Worm (Caenorhabditis elegans) whole organism, young adult: ENCODE results near the gene nurf-1.

ENCODE experiments used
- B0336.3 ChIP-seq: fragments of 200-800 bp; sonication (Bioruptor generic); IDR thresholded peaks from 2 replicates; pipeline ENCODE4 v1.3.6; 2022; ENCODE audit warnings: missing genetic modification characterization, missing compliant biosample characterization
- F10E7.11 ChIP-seq: sonication (generic microtip); optimal IDR thresholded peaks from 2 replicates; lab custom pipeline; 2017; ENCODE audit warnings: mild to moderate bottlenecking, missing genetic modification characterization, moderate library complexity, missing compliant biosample characterization
- F22D6.2 ChIP-seq: sonication (generic microtip); optimal IDR thresholded peaks from 2 replicates; lab custom pipeline; 2016; ENCODE audit warnings: mild to moderate bottlenecking, missing genetic modification characterization, missing compliant biosample characterization
- F33H1.4 ChIP-seq: fragments of 200-800 bp; sonication (Bioruptor generic); IDR thresholded peaks from 2 replicates; pipeline ENCODE4 v1.3.6; 2022; ENCODE audit warnings: missing genetic modification reagents, missing genetic modification characterization, missing compliant biosample characterization
- F37B4.10 ChIP-seq: fragments of 200-800 bp; sonication (Bioruptor generic); IDR thresholded peaks from 2 replicates; pipeline ENCODE4 v1.3.6; 2022; ENCODE audit warnings: missing genetic modification characterization, missing compliant biosample characterization
- F52B5.7 ChIP-seq: sonication (generic microtip); optimal IDR thresholded peaks from 2 replicates; lab custom pipeline; 2016; ENCODE audit warnings: mild to moderate bottlenecking, missing genetic modification characterization, missing compliant biosample characterization
- T26A5.8 ChIP-seq: sonication (generic microtip); optimal IDR thresholded peaks from 2 replicates; lab custom pipeline; 2016; ENCODE audit warnings: missing genetic modification characterization, missing compliant biosample characterization
- ama-1 ChIP-seq, 3 experiments: fragments of 150-350 bp in 1 of 3; sonication (generic microtip) in 2 of 3; optimal IDR thresholded peaks; 2 replicates each; lab custom pipeline; 2014 to 2018; ENCODE audit warnings: missing biosample characterization in 2 of 3, missing genetic modification characterization in 2 of 3, missing genetic modification reagents in 2 of 3
- attf-3 ChIP-seq: fragments of 200-800 bp; sonication (Bioruptor generic); conservative IDR thresholded peaks from 2 replicates; pipeline ENCODE4 v1.3.6; 2022; ENCODE audit warnings: missing genetic modification reagents, missing genetic modification characterization, missing compliant biosample characterization
- ceh-27 ChIP-seq: fragments of 200-800 bp; sonication (Bioruptor generic); optimal IDR thresholded peaks from 2 replicates; lab custom pipeline; 2018; ENCODE audit warnings: mild to moderate bottlenecking, missing genetic modification characterization, moderate library complexity, missing compliant biosample characterization
- ceh-91 ChIP-seq: fragments of 200-800 bp; sonication (Bioruptor generic); IDR thresholded peaks from 2 replicates; pipeline ENCODE4 v1.3.6; 2022; ENCODE audit warnings: missing genetic modification reagents, missing genetic modification characterization, missing compliant biosample characterization
- efl-1 ChIP-seq: fragments of 150-350 bp; optimal IDR thresholded peaks from 2 replicates; lab custom pipeline; 2014; ENCODE audit warnings: missing biosample characterization, missing genetic modification reagents, missing genetic modification characterization
- egl-44 ChIP-seq: fragments of 200-800 bp; sonication (Bioruptor generic); IDR thresholded peaks from 2 replicates; pipeline ENCODE4 v1.3.6; 2022; ENCODE audit warnings: missing genetic modification reagents, missing genetic modification characterization, missing compliant biosample characterization
- hlh-12 ChIP-seq: sonication (generic microtip); optimal IDR thresholded peaks from 2 replicates; lab custom pipeline; 2016; ENCODE audit warnings: missing genetic modification characterization, missing compliant biosample characterization
- hmg-20 ChIP-seq: fragments of 200-800 bp; sonication (Bioruptor generic); IDR thresholded peaks from 2 replicates; pipeline ENCODE4 v1.3.6; 2022; ENCODE audit warnings: missing genetic modification reagents, missing genetic modification characterization, missing compliant biosample characterization
- let-607 ChIP-seq, 2 experiments: fragments of 200-800 bp in 1 of 2; sonication (Bioruptor generic) in 1 of 2; sonication (generic microtip) in 1 of 2; optimal IDR thresholded peaks; 2 replicates each; lab custom pipeline; 2016 to 2018; ENCODE audit warnings: mild to moderate bottlenecking in 2 of 2, missing compliant biosample characterization in 2 of 2, missing genetic modification characterization in 2 of 2, moderate library complexity in 2 of 2, missing genotype in 1 of 2
- lsl-1 ChIP-seq: fragments of 200-800 bp; sonication (Bioruptor generic); optimal IDR thresholded peaks from 2 replicates; lab custom pipeline; 2018; ENCODE audit warnings: mild to moderate bottlenecking, missing genetic modification characterization, moderate library complexity, missing compliant biosample characterization
- madf-3 ChIP-seq: fragments of 200-800 bp; sonication (Bioruptor generic); IDR thresholded peaks from 2 replicates; pipeline ENCODE4 v1.3.6; 2022; ENCODE audit warnings: missing genetic modification reagents, missing genetic modification characterization, missing compliant biosample characterization
- madf-6 ChIP-seq: fragments of 200-800 bp; sonication (Bioruptor generic); IDR thresholded peaks from 2 replicates; pipeline ENCODE4 v1.3.6; 2022; ENCODE audit warnings: missing genetic modification reagents, missing genetic modification characterization, missing compliant biosample characterization
- madf-8 ChIP-seq: fragments of 200-800 bp; sonication (Bioruptor generic); conservative IDR thresholded peaks from 2 replicates; pipeline ENCODE4 v1.3.6; 2022; ENCODE audit warnings: missing genetic modification reagents, missing genetic modification characterization, missing compliant biosample characterization
- mcd-1 ChIP-seq: fragments of 200-800 bp; sonication (Bioruptor generic); IDR thresholded peaks from 2 replicates; pipeline ENCODE4 v1.3.6; 2022; ENCODE audit warnings: missing genetic modification reagents, missing genetic modification characterization, missing compliant biosample characterization
- mxl-1 ChIP-seq: sonication (generic microtip); optimal IDR thresholded peaks from 2 replicates; lab custom pipeline; 2016; ENCODE audit warnings: missing genetic modification characterization, missing compliant biosample characterization
- nfya-2 ChIP-seq: fragments of 200-800 bp; sonication (Bioruptor generic); IDR thresholded peaks from 2 replicates; pipeline ENCODE4 v1.3.6; 2022; ENCODE audit warnings: missing genetic modification reagents, missing genetic modification characterization, missing compliant biosample characterization
- nfyb-1 ChIP-seq: fragments of 200-800 bp; sonication (Bioruptor generic); IDR thresholded peaks from 2 replicates; pipeline ENCODE4 v1.3.6; 2022; ENCODE audit warnings: missing genetic modification reagents, missing genetic modification characterization, missing compliant biosample characterization
- nhr-120 ChIP-seq: fragments of 200-800 bp; sonication (Bioruptor generic); IDR thresholded peaks from 2 replicates; pipeline ENCODE4 v1.3.6; 2022; ENCODE audit warnings: missing genetic modification characterization, missing compliant biosample characterization
- nhr-80 ChIP-seq: sonication (generic microtip); optimal IDR thresholded peaks from 2 replicates; lab custom pipeline; 2016; ENCODE audit warnings: missing genetic modification characterization, missing compliant biosample characterization
- nhr-90 ChIP-seq: sonication (generic microtip); optimal IDR thresholded peaks from 2 replicates; lab custom pipeline; 2016; ENCODE audit warnings: missing genotype, mild to moderate bottlenecking, missing genetic modification characterization, missing compliant biosample characterization
- sdz-38 ChIP-seq: sonication (generic microtip); optimal IDR thresholded peaks from 2 replicates; lab custom pipeline; 2016; ENCODE audit warnings: missing genotype, missing genetic modification characterization, missing compliant biosample characterization
- snpc-3.4 ChIP-seq: sonication (generic microtip); optimal IDR thresholded peaks from 2 replicates; lab custom pipeline; 2017; ENCODE audit warnings: missing genetic modification characterization, mild to moderate bottlenecking, missing compliant biosample characterization, antibody characterized with exemption, moderate library complexity, missing genotype, missing genetic modification reagents
- snpc-4 ChIP-seq, 5 experiments: fragments of 150-350 bp in 1 of 5; sonication (generic microtip) in 4 of 5; optimal IDR thresholded peaks; 2 replicates each; lab custom pipeline; 2014 to 2018; ENCODE audit warnings: missing genetic modification characterization in 5 of 5, missing biosample characterization in 3 of 5, antibody characterized with exemption in 2 of 5, mild to moderate bottlenecking in 2 of 5, missing compliant biosample characterization in 2 of 5, missing genotype in 2 of 5, moderate library complexity in 2 of 5, missing genetic modification reagents in 1 of 5
- somi-1 ChIP-seq: fragments of 200-800 bp; sonication (Bioruptor generic); optimal IDR thresholded peaks from 2 replicates; lab custom pipeline; 2018; ENCODE audit warnings: mild to moderate bottlenecking, missing genetic modification characterization, missing compliant biosample characterization
- xnd-1 ChIP-seq: sonication (generic microtip); optimal IDR thresholded peaks from 2 replicates; lab custom pipeline; 2016; ENCODE audit warnings: missing genotype, missing genetic modification reagents, missing genetic modification characterization, missing compliant biosample characterization
- ztf-6 ChIP-seq: fragments of 200-800 bp; sonication (Bioruptor generic); IDR thresholded peaks from 2 replicates; pipeline ENCODE4 v1.3.6; 2022; ENCODE audit warnings: missing genetic modification reagents, missing genetic modification characterization, missing compliant biosample characterization

Gene nurf-1

ce11 chrII:14410768-14411167, 20.3 kb downstream of the nurf-1 start, which contains the start of gene dsb-2 (continued):
- peak; percentile 72; the same call in 1 of the 2 replicates for TF ChIP-seq ceh-91 (GFP tag; lab: Robert Waterston, UW)
- no peak for TF ChIP-seq nfyb-1 (GFP tag; lab: Robert Waterston, UW)
- TF ChIP-seq mcd-1 (GFP tag; lab: Robert Waterston, UW), result peak; percentile 60

- TF ChIP-seq efl-1 (GFP tag; lab: Kevin White, UChicago) (peak; percentile 7), lsl-1 (GFP tag; lab: Kevin White, UChicago) (no peak)
Observed at ce11 chrII:14413035-14413525, 22.6 kb downstream of the nurf-1 start, which contains the start of gene exl-1. exl-1 (minus strand) TSS chrII:14413475.

DNA sequence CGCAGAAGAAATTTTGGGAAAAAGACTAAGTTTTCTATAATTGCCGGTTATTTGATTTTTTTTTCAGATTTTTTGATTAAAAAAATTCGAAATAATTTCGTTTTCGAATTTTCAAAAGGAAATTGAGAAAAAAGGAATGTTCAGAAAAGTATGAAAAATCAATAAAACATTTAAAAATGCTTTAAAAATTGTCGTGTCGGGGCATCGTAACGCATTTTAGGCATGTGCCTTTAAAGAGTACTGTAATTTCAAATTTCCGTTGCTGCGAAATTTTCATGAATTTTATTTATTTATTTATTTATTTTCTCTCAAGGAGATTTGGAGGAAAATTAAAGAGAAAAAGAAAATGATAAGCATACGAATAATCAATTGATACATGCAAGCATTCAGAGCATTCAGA, 23.2 kb downstream of the nurf-1 start:
- peak; percentile 57 for TF ChIP-seq F33H1.4 (GFP tag; lab: Robert Waterston, UW)
- peak; percentile 52 for TF ChIP-seq madf-6 (GFP tag; lab: Robert Waterston, UW)
- TF ChIP-seq xnd-1 (tag; lab: Kevin White, UChicago), result peak; percentile 22
- TF ChIP-seq hmg-20 (GFP tag; lab: Robert Waterston, UW), result no peak
- TF ChIP-seq lsl-1 (GFP tag; lab: Kevin White, UChicago), result peak; percentile 70

- TF ChIP-seq ceh-27 (GFP tag; lab: Kevin White, UChicago) (no peak), nhr-80 (tag; lab: Kevin White, UChicago) (peak; percentile 69), sdz-38 (tag; lab: Kevin White, UChicago) (no peak)
- TF ChIP-seq, all 124 proteins: peak for 1
Observed at ce11 chrII:14415427-14415826, 24.9 kb downstream of the nurf-1 start.

DNA sequence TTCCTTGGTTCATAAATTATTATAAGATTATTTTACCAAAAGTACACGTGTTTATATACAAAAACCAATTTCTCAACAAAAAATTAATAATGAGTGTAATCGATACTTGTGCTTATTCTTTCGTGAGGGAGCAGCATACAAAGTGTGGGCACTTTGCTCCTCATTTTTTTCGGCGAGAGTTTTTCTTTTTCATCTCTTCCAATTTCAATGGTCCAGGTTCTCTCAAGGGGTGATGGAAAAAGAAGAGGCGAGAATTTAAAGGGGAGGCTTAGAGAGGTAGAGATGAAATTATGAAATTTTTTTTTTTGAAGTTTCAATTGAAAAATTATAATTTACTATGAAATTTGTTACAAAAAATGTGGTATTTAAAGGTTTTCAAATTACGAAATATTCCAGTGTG, 26.5 kb downstream of the nurf-1 start:
- no peak for TF ChIP-seq mxl-1 (tag; lab: Kevin White, UChicago)
- no peak for TF ChIP-seq ztf-6
- no peak for TF ChIP-seq F37B4.10 (GFP tag; lab: Robert Waterston, UW)
- TF ChIP-seq hlh-12 (tag; lab: Kevin White, UChicago), result no peak
- TF ChIP-seq somi-1 (GFP tag; lab: Kevin White, UChicago), result no peak
- no peak for TF ChIP-seq T26A5.8 (tag; lab: Kevin White, UChicago)
- no peak for TF ChIP-seq nfya-2
- TF ChIP-seq F52B5.7, result no peak
- TF ChIP-seq let-607 (tag; optimal IDR thresholded peaks at IDR 0.05; lab: Kevin White, UChicago), result no peak
- no peak for TF ChIP-seq attf-3 (GFP tag; lab: Robert Waterston, UW)
- no peak for TF ChIP-seq madf-8 (GFP tag; lab: Robert Waterston, UW)
- TF ChIP-seq egl-44 (GFP tag; lab: Robert Waterston, UW), result no peak
- TF ChIP-seq snpc-4 (GFP tag; optimal IDR thresholded peaks at IDR 0.05; lab: Kevin White, UChicago), result no peak
- TF ChIP-seq snpc-4 (tag; optimal IDR thresholded peaks at IDR 0.05; lab: Kevin White, UChicago), result no peak
- TF ChIP-seq madf-3, result no peak
- TF ChIP-seq snpc-3.4, result no peak
- TF ChIP-seq F22D6.2 (tag; lab: Kevin White, UChicago), result no peak
- TF ChIP-seq B0336.3, result no peak
- TF ChIP-seq F10E7.11 (tag; lab: Kevin White, UChicago), result no peak
- TF ChIP-seq, all 124 proteins: peak for 0

DNA sequence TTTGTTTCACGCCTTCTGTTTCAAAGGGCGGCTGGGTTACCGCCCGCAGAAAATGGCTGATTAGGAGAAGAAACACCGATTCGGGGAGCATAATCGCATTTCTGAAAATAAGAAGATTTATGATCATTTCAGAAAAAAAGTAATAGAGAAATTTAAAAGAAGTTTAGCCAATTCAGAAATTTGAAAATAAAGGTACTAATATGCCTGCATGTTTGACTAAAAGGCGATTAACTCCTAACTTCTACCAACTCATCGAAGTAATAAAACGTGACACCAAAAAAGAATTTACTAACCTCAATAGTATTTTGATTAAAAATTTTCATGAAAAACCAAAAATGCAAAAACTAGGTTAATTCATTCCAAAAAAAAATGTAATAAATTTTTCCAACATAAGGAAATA, 34.3 kb downstream of the nurf-1 start, which contains the start of gene plx-2:
TSS of gene plx-2 (minus strand) at position 101 of the 400 bp plus-strand sequence.
- TF ChIP-seq ama-1 (optimal IDR thresholded peaks at IDR 0.05; lab: Kevin White, UChicago) (no peak), ama-1 (GFP tag; optimal IDR thresholded peaks at IDR 0.05; lab: Kevin White, UChicago) (no peak), F37B4.10 (GFP tag; lab: Robert Waterston, UW) (no peak), nhr-90 (tag; lab: Kevin White, UChicago) (no peak), nhr-120 (GFP tag; lab: Robert Waterston, UW) (no peak)
